Worm (Caenorhabditis elegans): ENCODE data around the gene F59B1.10.

DNA sequence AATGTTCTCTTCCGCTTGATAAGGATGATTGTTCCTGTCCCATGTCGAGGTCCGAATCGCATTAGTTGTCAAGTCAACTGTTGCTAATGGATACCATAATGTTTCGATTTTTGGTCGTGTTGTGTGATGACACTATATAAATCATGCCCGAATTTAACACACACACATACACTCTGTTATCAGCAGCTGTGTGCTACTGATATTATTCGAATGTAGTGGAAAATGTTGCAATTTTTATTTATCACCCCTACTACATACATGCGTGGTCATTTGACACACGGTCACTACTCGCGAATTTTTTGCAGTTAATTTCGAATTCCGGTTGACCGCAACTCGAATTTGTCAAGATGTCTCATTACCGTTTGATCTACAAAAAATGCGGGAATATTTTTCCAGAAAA is 44.9 kb upstream of the F59B1.10 start:
- no peak for TF ChIP-seq ama-1 (optimal IDR thresholded peaks at IDR 0.05)
- no peak for TF ChIP-seq hmg-4 (GFP tag; optimal IDR thresholded peaks at IDR 0.05)
